Fruit fly (Drosophila melanogaster) whole organism, wandering third instar larva: Measurements from ENCODE around the gene Lar.

Experiments used
- Dfd ChIP-seq: fragments of >200 bp; optimal IDR thresholded peaks from 2 replicates; lab custom pipeline; 2017; ENCODE audit warnings: missing biosample characterization, missing genetic modification characterization
- Myc ChIP-seq: fragments of >200 bp; optimal IDR thresholded peaks from 2 replicates; lab custom pipeline; 2017

DNA sequence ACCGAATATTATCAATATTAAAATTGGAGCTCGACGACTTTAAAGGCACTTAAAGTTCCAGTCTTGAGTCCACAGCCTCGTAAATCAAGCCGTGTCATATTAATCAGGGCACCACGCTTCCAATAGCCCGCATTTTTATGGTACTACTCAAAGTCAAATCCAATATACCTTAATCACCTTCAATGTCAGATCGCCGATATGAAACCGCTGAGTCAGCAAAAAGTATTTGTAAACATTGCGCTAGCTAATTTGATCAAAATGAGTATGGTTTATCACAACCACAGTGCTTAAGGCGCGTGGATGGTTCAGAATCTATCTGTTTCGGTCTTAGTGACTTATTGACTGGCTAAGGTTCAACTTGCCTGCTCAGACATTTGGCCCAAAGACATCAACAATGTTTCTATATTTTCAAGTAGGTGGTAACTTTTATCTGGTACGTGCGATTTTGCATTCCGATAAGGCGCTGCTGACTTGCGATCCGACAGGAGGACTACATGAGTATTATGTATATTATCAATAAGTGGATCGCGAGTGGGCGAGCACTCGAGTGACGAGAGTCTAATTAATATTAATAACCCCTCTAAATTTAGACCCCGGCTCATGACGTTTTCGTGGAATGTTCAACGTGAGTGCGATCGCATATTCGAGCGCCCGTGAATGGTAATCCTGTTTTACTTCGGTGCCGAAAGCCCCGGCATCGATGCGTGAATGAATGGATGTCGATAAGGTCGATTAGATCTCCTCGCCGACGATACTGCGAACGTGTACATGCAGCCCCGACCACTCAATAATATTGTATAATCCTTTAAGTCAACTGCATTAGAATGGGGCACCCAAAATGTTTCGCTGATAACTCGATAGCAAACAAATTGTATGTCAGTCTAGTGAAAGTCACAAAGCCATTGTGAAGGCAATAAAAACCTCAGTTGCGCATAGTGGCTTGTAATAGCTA lies 23.1 kb upstream of the Lar start, which contains the start of gene CG13078:
- TF ChIP-seq Myc (no peak), Dfd (no peak)
